Worm (Caenorhabditis elegans): Measurements from ENCODE around the gene glr-8.

Gene glr-8

DNA sequence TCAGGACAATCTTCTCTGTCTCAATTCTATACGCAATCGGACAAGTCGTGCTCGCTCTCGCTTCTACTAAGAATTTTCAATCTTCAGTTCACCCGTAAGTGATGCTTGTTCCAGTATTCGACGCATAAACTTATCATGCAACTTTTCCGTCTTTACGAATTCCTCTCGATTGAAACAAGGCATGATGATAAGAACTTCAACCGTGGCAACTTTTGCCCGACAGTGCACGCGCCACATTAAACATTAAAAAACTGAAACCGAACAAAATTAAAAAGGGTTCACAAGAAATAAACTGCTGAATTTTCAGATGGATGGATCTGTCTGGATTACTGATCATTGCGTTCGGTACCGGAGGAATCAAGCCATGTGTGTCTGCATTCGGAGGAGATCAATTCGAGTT, 47.3 kb upstream of the glr-8 start:
- TF ChIP-seq nhr-80 (tag; optimal IDR thresholded peaks at IDR 0.05) (peak; percentile 54), attf-3 (GFP tag; conservative IDR thresholded peaks at IDR 0.05) (no peak)

DNA sequence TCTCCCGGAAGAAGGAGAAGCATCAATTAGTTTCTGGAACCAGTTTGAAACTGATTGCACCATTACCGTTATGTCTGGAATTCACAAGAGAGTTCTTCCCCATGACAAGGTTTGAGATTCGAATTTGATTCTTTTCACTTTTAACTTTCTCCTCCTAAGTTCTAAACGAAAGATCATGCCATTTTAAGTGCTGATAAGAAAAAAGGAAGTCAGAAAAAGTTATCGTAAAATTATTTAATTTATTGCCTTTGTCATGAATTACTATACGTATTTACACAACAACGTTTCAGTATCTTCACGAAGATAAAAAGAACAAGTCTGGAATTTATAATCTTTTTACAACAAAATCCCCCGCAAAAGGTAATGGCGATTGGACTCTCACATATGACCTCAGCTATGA, 45.7 kb upstream of the glr-8 start:
- TF ChIP-seq lir-1 (GFP tag; conservative IDR thresholded peaks at IDR 0.05) (no peak), nhr-80 (tag; optimal IDR thresholded peaks at IDR 0.05) (peak; percentile 37), F33H1.4 (GFP tag; IDR thresholded peaks at IDR 0.05) (no peak), die-1 (tag; optimal IDR thresholded peaks at IDR 0.05) (no peak), ceh-40 (GFP tag; IDR thresholded peaks at IDR 0.05) (no peak), unc-62 (GFP tag; optimal IDR thresholded peaks at IDR 0.05) (no peak), F37B4.10 (GFP tag; IDR thresholded peaks at IDR 0.05) (no peak), mxl-1 (tag; optimal IDR thresholded peaks at IDR 0.05) (no peak), nhr-179 (tag; optimal IDR thresholded peaks at IDR 0.05) (no peak)

DNA sequence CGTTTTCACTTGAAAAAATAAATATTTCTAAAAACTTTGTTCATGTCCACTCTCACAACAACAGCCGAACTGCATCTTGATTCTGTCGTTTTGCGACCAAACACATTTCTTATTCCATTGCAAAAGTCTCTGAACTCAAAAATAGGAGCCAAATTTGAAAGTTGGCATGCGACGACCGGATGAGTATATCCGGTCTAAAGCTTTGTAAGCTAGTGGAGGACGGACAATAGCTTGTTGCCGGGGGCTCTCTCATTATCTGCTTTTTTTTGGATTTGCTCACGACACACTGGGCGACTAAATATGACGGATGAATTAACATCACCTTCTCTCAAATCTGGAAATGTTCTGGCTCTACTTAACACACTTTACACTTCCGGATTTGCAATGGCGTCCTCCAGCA, 44.1 kb upstream of the glr-8 start, which contains the start of gene K04E7.1:
Gene K04E7.1 (plus strand): TSS at position 301 of the 400 bp plus-strand sequence.
- TF ChIP-seq F37B4.10 (GFP tag; IDR thresholded peaks at IDR 0.05) (no peak), ztf-28 (GFP tag; IDR thresholded peaks at IDR 0.05) (no peak), T07F8.4 (tag; optimal IDR thresholded peaks at IDR 0.05) (no peak), F49E8.2 (tag; optimal IDR thresholded peaks at IDR 0.05; ENCODE audit: insufficient read depth) (no peak), Y95B8A.8 (GFP tag; IDR thresholded peaks at IDR 0.05) (no peak), hsf-1 (GFP tag; IDR thresholded peaks at IDR 0.05) (no peak), mel-28 (tag; optimal IDR thresholded peaks at IDR 0.05; ENCODE audit: borderline replicate concordance) (no peak), hlh-26 (GFP tag; conservative IDR thresholded peaks at IDR 0.05) (no peak), nfya-2 (GFP tag; IDR thresholded peaks at IDR 0.05) (no peak), madf-10 (tag; optimal IDR thresholded peaks at IDR 0.05) (no peak), Y67H2A.10 (GFP tag; conservative IDR thresholded peaks at IDR 0.05) (no peak), egl-44 (GFP tag; IDR thresholded peaks at IDR 0.05) (no peak), F57A8.1 (GFP tag; optimal IDR thresholded peaks at IDR 0.05) (no peak), rec-8 (tag; optimal IDR thresholded peaks at IDR 0.05) (no peak), lsy-27 (tag; optimal IDR thresholded peaks at IDR 0.05; ENCODE audit: borderline replicate concordance, insufficient read depth) (no peak), F55B11.4 (tag; optimal IDR thresholded peaks at IDR 0.05; ENCODE audit: borderline replicate concordance, insufficient read depth) (no peak), hmg-20 (GFP tag; IDR thresholded peaks at IDR 0.05) (no peak), pha-4 (tag; optimal IDR thresholded peaks at IDR 0.05) (no peak)

DNA sequence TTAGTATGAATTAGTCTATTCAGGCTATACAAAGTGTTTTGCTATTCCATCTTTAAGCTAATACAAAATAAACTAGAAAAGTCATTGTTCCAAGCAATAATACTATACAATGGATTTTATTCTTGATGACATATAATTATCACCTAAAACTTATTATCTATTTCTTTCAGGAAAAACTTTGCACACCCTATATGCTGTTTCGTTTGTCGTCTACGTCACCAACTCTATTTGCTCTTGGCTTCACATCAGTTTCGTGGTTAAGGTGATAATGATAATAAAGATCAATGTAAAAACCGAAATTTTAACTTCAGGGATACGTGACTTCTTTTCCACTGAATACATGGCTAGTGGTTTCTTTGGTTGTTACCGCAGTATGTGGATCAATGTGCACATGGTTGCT, 43.3 kb upstream of the glr-8 start:
- no peak for TF ChIP-seq snpc-1.1 (tag; optimal IDR thresholded peaks at IDR 0.05; ENCODE audit: insufficient read depth)
- no peak for TF ChIP-seq rcor-1 (GFP tag; IDR thresholded peaks at IDR 0.05)
- TF ChIP-seq sdz-38 (tag; optimal IDR thresholded peaks at IDR 0.05): no peak
- no peak for TF ChIP-seq chd-7 (tag; optimal IDR thresholded peaks at IDR 0.05)

DNA sequence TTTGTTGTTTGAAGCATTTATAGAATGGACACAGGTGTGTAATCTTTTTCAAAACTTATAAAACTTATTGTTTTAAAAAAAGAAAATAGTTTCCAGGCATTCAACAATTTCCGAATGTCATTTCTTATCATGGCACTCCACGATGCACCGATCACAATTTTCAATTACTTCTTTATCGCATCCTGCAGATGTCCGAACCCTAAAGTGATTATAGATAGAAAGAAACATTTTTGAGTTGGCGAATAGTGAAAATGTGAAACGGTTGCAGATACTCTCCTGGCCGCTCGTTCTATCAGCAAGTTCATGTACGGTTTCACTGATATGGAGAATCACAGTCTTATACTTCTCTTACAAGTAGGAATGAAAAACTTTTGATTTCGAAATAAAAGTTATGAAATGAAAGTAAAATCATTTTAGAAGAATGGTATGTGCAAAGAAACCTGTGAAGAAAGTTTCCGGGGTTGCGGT, 42.8 kb upstream of the glr-8 start, which contains the start of gene C15B12.2:
Gene C15B12.2 (plus strand): TSS at position 418 of the 468 bp plus-strand sequence.
- TF ChIP-seq hmg-20 (GFP tag; IDR thresholded peaks at IDR 0.05): no peak
- peak; percentile 78 for TF ChIP-seq nhr-80 (tag; optimal IDR thresholded peaks at IDR 0.05)
